Fruit fly (Drosophila melanogaster) Kc167 (cell line): Measurements from ENCODE around the gene Tpst.

Source experiments
- Myc ChIP-seq: fragments of >200 bp; optimal IDR thresholded peaks from 2 replicates; lab custom pipeline; 2017; ENCODE audit warnings: missing external identifiers
- Sin3A ChIP-seq: fragments of >200 bp; optimal IDR thresholded peaks from 2 replicates; lab custom pipeline; 2018; ENCODE audit warnings: missing external identifiers
- h ChIP-seq: fragments of >200 bp; optimal IDR thresholded peaks from 3 replicates; lab custom pipeline; 2018; ENCODE audit warnings: missing external identifiers
- insv ChIP-seq: fragments of >200 bp; optimal IDR thresholded peaks from 3 replicates; lab custom pipeline; 2018; ENCODE audit warnings: missing external identifiers
- psq ChIP-seq: fragments of >200 bp; optimal IDR thresholded peaks from 2 replicates; lab custom pipeline; 2017; ENCODE audit warnings: missing external identifiers
- ttk ChIP-seq: sonication (Bioruptor generic); optimal IDR thresholded peaks from 2 replicates; lab custom pipeline; 2017; ENCODE audit warnings: missing external identifiers

- no peak for TF ChIP-seq ttk (lab: Kevin White, UChicago)
- no peak for TF ChIP-seq psq (lab: Kevin White, UChicago)
- no peak for TF ChIP-seq insv (lab: Kevin White, UChicago)
- no peak for TF ChIP-seq Myc (lab: Kevin White, UChicago)
- TF ChIP-seq h (lab: Kevin White, UChicago): no peak
- no peak for TF ChIP-seq Sin3A (lab: Kevin White, UChicago)
These were observed 7.5 kb upstream of the Tpst start, which contains the start of gene CG32631 for dm6 chrX:13556172-13556571.
